Worm (Caenorhabditis elegans) whole organism, young adult: Measurements from ENCODE around the gene snb-1.

Experiments used
- Y53F4B.3 ChIP-seq: fragments of 200-800 bp; sonication (Bioruptor generic); IDR thresholded peaks from 2 replicates; pipeline ENCODE4 v1.3.6; 2022; ENCODE audit warnings: missing genetic modification reagents, missing genetic modification characterization, missing compliant biosample characterization
- akir-1 ChIP-seq: fragments of 200-800 bp; sonication (Bioruptor generic); optimal IDR thresholded peaks from 2 replicates; lab custom pipeline; 2018; ENCODE audit warnings: mild to moderate bottlenecking, missing genetic modification characterization, moderate library complexity, missing compliant biosample characterization
- chd-7 ChIP-seq: sonication (generic microtip); optimal IDR thresholded peaks from 2 replicates; lab custom pipeline; 2016; ENCODE audit warnings: mild to moderate bottlenecking, missing genetic modification characterization, moderate library complexity, missing compliant biosample characterization
- egl-44 ChIP-seq: fragments of 200-800 bp; sonication (Bioruptor generic); IDR thresholded peaks from 2 replicates; pipeline ENCODE4 v1.3.6; 2022; ENCODE audit warnings: missing genetic modification reagents, missing genetic modification characterization, missing compliant biosample characterization
- lag-1 ChIP-seq: fragments of 200-800 bp; sonication (Bioruptor generic); IDR thresholded peaks from 2 replicates; pipeline ENCODE4 v1.3.6; 2022; ENCODE audit warnings: missing genetic modification reagents, missing genetic modification characterization, missing compliant biosample characterization
- mes-4 ChIP-seq: sonication (generic microtip); optimal IDR thresholded peaks from 2 replicates; lab custom pipeline; 2016; ENCODE audit warnings: missing genotype, missing genetic modification characterization, missing compliant biosample characterization
- repo-1 ChIP-seq: sonication (generic microtip); optimal IDR thresholded peaks from 2 replicates; lab custom pipeline; 2017; ENCODE audit warnings: mild to moderate bottlenecking, missing genetic modification characterization, missing compliant biosample characterization
- rpc-1 ChIP-seq, 2 experiments: fragments of 150-350 bp in 1 of 2; sonication (generic microtip) in 1 of 2; optimal IDR thresholded peaks; 2 replicates each; lab custom pipeline; 2014 to 2018; ENCODE audit warnings: missing biosample characterization in 1 of 2, missing genetic modification characterization in 1 of 2, missing genetic modification reagents in 1 of 2, missing genotype in 1 of 2
- snpc-4 ChIP-seq, 5 experiments: fragments of 150-350 bp in 1 of 5; sonication (generic microtip) in 4 of 5; optimal IDR thresholded peaks; 2 replicates each; lab custom pipeline; 2014 to 2018; ENCODE audit warnings: missing genetic modification characterization in 5 of 5, missing biosample characterization in 3 of 5, antibody characterized with exemption in 2 of 5, mild to moderate bottlenecking in 2 of 5, missing compliant biosample characterization in 2 of 5, missing genotype in 2 of 5, moderate library complexity in 2 of 5, missing genetic modification reagents in 1 of 5
- tlf-1 ChIP-seq: fragments of 200-800 bp; sonication (Bioruptor generic); optimal IDR thresholded peaks from 2 replicates; lab custom pipeline; 2018; ENCODE audit warnings: mild to moderate bottlenecking, missing genetic modification characterization, missing compliant biosample characterization

DNA sequence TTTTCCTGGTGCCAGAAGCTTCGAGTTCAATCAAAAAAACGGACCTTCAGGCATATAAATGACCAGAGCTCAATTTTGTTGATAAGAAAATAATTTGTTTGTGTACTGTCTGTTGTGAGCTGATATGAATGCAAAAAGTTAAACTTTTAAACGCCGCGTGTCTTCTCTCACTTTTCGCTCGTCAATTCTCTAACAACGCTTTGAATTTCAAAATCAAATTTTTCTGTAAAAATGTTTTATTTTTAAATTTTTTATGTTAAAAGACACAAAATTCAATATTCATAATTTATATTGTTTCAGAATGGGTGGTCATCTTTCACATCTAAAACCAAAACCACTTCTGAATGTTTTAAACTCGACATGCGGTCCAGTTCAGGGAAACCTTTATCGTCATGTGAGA is 17.7 kb upstream of the snb-1 start, which contains the start of gene cest-31:
- TF ChIP-seq snpc-4 (GFP tag; optimal IDR thresholded peaks at IDR 0.05; lab: Kevin White, UChicago) (no peak), snpc-4 (tag; optimal IDR thresholded peaks at IDR 0.05; lab: Kevin White, UChicago) (no peak), repo-1 (no peak), akir-1 (GFP tag; lab: Kevin White, UChicago) (no peak), mes-4 (tag; lab: Kevin White, UChicago) (no peak), Y53F4B.3 (GFP tag; lab: Robert Waterston, UW) (no peak), lag-1 (GFP tag; lab: Robert Waterston, UW) (no peak), chd-7 (no peak), egl-44 (no peak), rpc-1 (optimal IDR thresholded peaks at IDR 0.05; lab: Kevin White, UChicago) (no peak), rpc-1 (tag; optimal IDR thresholded peaks at IDR 0.05; lab: Kevin White, UChicago) (no peak), tlf-1 (GFP tag; lab: Kevin White, UChicago) (no peak)
